Worm (Caenorhabditis elegans) whole organism, L1 larva: ENCODE results near the gene spp-4.
"Not testable (repeated sequence)": the region's sequence is repeated elsewhere in the genome, so short reads cannot be mapped to it uniquely, and the experiment has no call there.

Experiments
- C04F5.9 ChIP-seq: sonication (generic microtip); optimal IDR thresholded peaks from 2 replicates; lab custom pipeline; 2016; ENCODE audit warnings: missing genetic modification characterization, missing compliant biosample characterization
- alr-1 ChIP-seq: fragments of 200-800 bp; sonication (Bioruptor generic); optimal IDR thresholded peaks from 2 replicates; lab custom pipeline; 2018; ENCODE audit warnings: borderline replicate concordance, mild to moderate bottlenecking, missing genetic modification characterization, missing compliant biosample characterization
- blmp-1 ChIP-seq: fragments of 150-350 bp; optimal IDR thresholded peaks from 2 replicates; lab custom pipeline; 2014; ENCODE audit warnings: missing biosample characterization, missing genetic modification characterization
- ceh-8 ChIP-seq: fragments of 200-800 bp; sonication (Bioruptor generic); optimal IDR thresholded peaks from 2 replicates; lab custom pipeline; 2018; ENCODE audit warnings: mild to moderate bottlenecking, missing genetic modification characterization, moderate library complexity, missing compliant biosample characterization
- ceh-90 ChIP-seq: sonication (generic microtip); optimal IDR thresholded peaks from 2 replicates; lab custom pipeline; 2016; ENCODE audit warnings: missing genetic modification characterization, missing compliant biosample characterization
- ces-1 ChIP-seq: fragments of 150-350 bp; optimal IDR thresholded peaks from 2 replicates; lab custom pipeline; 2014; ENCODE audit warnings: missing biosample characterization, missing genetic modification reagents, missing genetic modification characterization
- dsc-1 ChIP-seq: sonication (generic microtip); optimal IDR thresholded peaks from 2 replicates; lab custom pipeline; 2016; ENCODE audit warnings: mild to moderate bottlenecking, missing genetic modification characterization, missing compliant biosample characterization
- efl-1 ChIP-seq, 4 experiments: fragments of 150-350 bp; optimal IDR thresholded peaks in 3 of 4; peaks in 1 of 4; 1 replicate in 1 of 4; 2 replicates in 3 of 4; lab custom pipeline; 2014; ENCODE audit warnings: missing biosample characterization in 2 of 4, missing genetic modification characterization in 2 of 4, missing genetic modification reagents in 2 of 4
- efl-3 ChIP-seq: fragments of 200-800 bp; sonication (Bioruptor generic); optimal IDR thresholded peaks from 2 replicates; lab custom pipeline; 2018; ENCODE audit warnings: mild to moderate bottlenecking, missing genetic modification characterization, missing compliant biosample characterization
- egl-13 ChIP-seq: sonication (generic microtip); optimal IDR thresholded peaks from 2 replicates; lab custom pipeline; 2016; ENCODE audit warnings: missing genotype, missing genetic modification reagents, missing genetic modification characterization, missing compliant biosample characterization
- egl-27 ChIP-seq, 2 experiments: fragments of 150-350 bp in 1 of 2; sonication (generic microtip); optimal IDR thresholded peaks; 3 replicates each; lab custom pipeline; 2017 to 2018; ENCODE audit warnings: missing biosample characterization in 2 of 2, missing genetic modification characterization in 2 of 2, missing genetic modification reagents in 2 of 2
- elt-2 ChIP-seq: sonication (generic microtip); optimal IDR thresholded peaks from 2 replicates; lab custom pipeline; 2016; ENCODE audit warnings: missing genetic modification characterization, mild to moderate bottlenecking, inconsistent platforms, missing compliant biosample characterization, missing genetic modification reagents
- elt-3 ChIP-seq, 6 experiments: fragments of 150-350 bp in 1 of 6; sonication (generic microtip); optimal IDR thresholded peaks; 2 replicates each; lab custom pipeline; 2017 to 2018; ENCODE audit warnings: missing biosample characterization in 6 of 6, missing genetic modification characterization in 6 of 6, inconsistent platforms in 1 of 6
- irx-1 ChIP-seq: sonication (generic microtip); optimal IDR thresholded peaks from 2 replicates; lab custom pipeline; 2016; ENCODE audit warnings: missing genetic modification characterization, missing compliant biosample characterization
- lin-14 ChIP-seq: fragments of 200-800 bp; sonication (Bioruptor generic); optimal IDR thresholded peaks from 2 replicates; lab custom pipeline; 2018; ENCODE audit warnings: mild to moderate bottlenecking, missing genetic modification characterization, moderate library complexity, missing compliant biosample characterization
- lin-35 ChIP-seq, 2 experiments: fragments of 150-350 bp; optimal IDR thresholded peaks; 2 replicates each; lab custom pipeline; 2014; ENCODE audit warnings: missing biosample characterization in 2 of 2, missing genetic modification characterization in 2 of 2, missing genetic modification reagents in 2 of 2
- lin-39 ChIP-seq: fragments of 150-350 bp; optimal IDR thresholded peaks from 2 replicates; lab custom pipeline; 2014; ENCODE audit warnings: missing biosample characterization, missing genetic modification reagents, missing genetic modification characterization
- lsy-2 ChIP-seq, 2 experiments: fragments of 150-350 bp; optimal IDR thresholded peaks; 2 replicates each; lab custom pipeline; 2014; ENCODE audit warnings: missing biosample characterization in 2 of 2, missing genetic modification characterization in 2 of 2
- mab-9 ChIP-seq: fragments of 200-800 bp; sonication (Bioruptor generic); IDR thresholded peaks from 2 replicates; pipeline ENCODE4 v1.3.6; 2022; ENCODE audit warnings: missing genetic modification reagents, missing genetic modification characterization, missing compliant biosample characterization
- mef-2 ChIP-seq: fragments of 150-350 bp; optimal IDR thresholded peaks from 2 replicates; lab custom pipeline; 2014; ENCODE audit warnings: missing biosample characterization, missing genetic modification characterization
- mep-1 ChIP-seq: fragments of 150-350 bp; optimal IDR thresholded peaks from 2 replicates; lab custom pipeline; 2014; ENCODE audit warnings: missing biosample characterization, missing genetic modification characterization
- nhr-20 ChIP-seq: sonication (generic microtip); optimal IDR thresholded peaks from 2 replicates; lab custom pipeline; 2016; ENCODE audit warnings: mild to moderate bottlenecking, missing genetic modification characterization, missing compliant biosample characterization
- nhr-28 ChIP-seq: fragments of 150-350 bp; optimal IDR thresholded peaks from 2 replicates; lab custom pipeline; 2014; ENCODE audit warnings: missing biosample characterization, missing genetic modification characterization
- nhr-47 ChIP-seq: sonication (generic microtip); optimal IDR thresholded peaks from 2 replicates; lab custom pipeline; 2016; ENCODE audit warnings: mild to moderate bottlenecking, missing genetic modification characterization, moderate library complexity, missing compliant biosample characterization
- nhr-71 ChIP-seq: sonication (generic microtip); optimal IDR thresholded peaks from 2 replicates; lab custom pipeline; 2016; ENCODE audit warnings: mild to moderate bottlenecking, missing genetic modification characterization, moderate library complexity, missing compliant biosample characterization
- nhr-77 ChIP-seq: fragments of 150-350 bp; optimal IDR thresholded peaks from 2 replicates; lab custom pipeline; 2014; ENCODE audit warnings: missing biosample characterization, missing genetic modification characterization
- nhr-85 ChIP-seq: sonication (generic microtip); peaks from one replicate; lab custom pipeline; 2016; ENCODE audit warnings: missing genetic modification characterization, inconsistent platforms, missing compliant biosample characterization
- nhr-90 ChIP-seq: sonication (generic microtip); optimal IDR thresholded peaks from 2 replicates; lab custom pipeline; 2016; ENCODE audit warnings: mild to moderate bottlenecking, missing genetic modification characterization, missing compliant biosample characterization; ENCODE audit not compliant: poor library complexity
- pqm-1 ChIP-seq: sonication (generic microtip); optimal IDR thresholded peaks from 3 replicates; lab custom pipeline; 2017; ENCODE audit warnings: missing biosample characterization, missing genetic modification characterization
- rnt-1 ChIP-seq: sonication (generic microtip); optimal IDR thresholded peaks from 2 replicates; lab custom pipeline; 2016; ENCODE audit warnings: mild to moderate bottlenecking, missing genetic modification characterization, moderate library complexity, missing compliant biosample characterization
- skn-1 ChIP-seq: fragments of 150-350 bp; optimal IDR thresholded peaks from 2 replicates; lab custom pipeline; 2014; ENCODE audit warnings: missing biosample characterization, missing genetic modification characterization
- snu-23 ChIP-seq: sonication (generic microtip); optimal IDR thresholded peaks from 2 replicates; lab custom pipeline; 2016; ENCODE audit warnings: missing genetic modification characterization, missing compliant biosample characterization
- sptf-1 ChIP-seq: fragments of 150-350 bp; optimal IDR thresholded peaks from 2 replicates; lab custom pipeline; 2014; ENCODE audit warnings: missing biosample characterization, missing genetic modification characterization
- swsn-7 ChIP-seq: sonication (generic microtip); optimal IDR thresholded peaks from 2 replicates; lab custom pipeline; 2016; ENCODE audit warnings: missing genetic modification characterization, missing compliant biosample characterization
- tbx-2 ChIP-seq: sonication (generic microtip); optimal IDR thresholded peaks from 2 replicates; lab custom pipeline; 2016; ENCODE audit warnings: missing genetic modification characterization, missing compliant biosample characterization
- tlp-1 ChIP-seq: fragments of 150-350 bp; optimal IDR thresholded peaks from 2 replicates; lab custom pipeline; 2014; ENCODE audit warnings: missing biosample characterization, missing genetic modification characterization
- unc-30 ChIP-seq: sonication (generic microtip); optimal IDR thresholded peaks from 2 replicates; lab custom pipeline; 2017; ENCODE audit warnings: missing biosample characterization, missing genetic modification characterization
- unc-86 ChIP-seq: sonication (generic microtip); optimal IDR thresholded peaks from 2 replicates; lab custom pipeline; 2016; ENCODE audit warnings: missing genetic modification characterization, missing compliant biosample characterization
- zag-1 ChIP-seq: fragments of 150-350 bp; optimal IDR thresholded peaks from 2 replicates; lab custom pipeline; 2014; ENCODE audit warnings: missing biosample characterization, missing genetic modification characterization
- ztf-4 ChIP-seq: fragments of 150-350 bp; optimal IDR thresholded peaks from 2 replicates; lab custom pipeline; 2014; ENCODE audit warnings: missing biosample characterization, missing genetic modification characterization

spp-4 gene

ce11 chrX:7318639-7319038 is at the start of gene spp-4:
spp-4 (minus strand) TSS chrX:7318756.
- TF ChIP-seq mef-2 (tag; lab: Kevin White, UChicago) = no peak
- TF ChIP-seq lin-35 (GFP tag; optimal IDR thresholded peaks at IDR 0.05; lab: Kevin White, UChicago) = no peak
- no peak for TF ChIP-seq pqm-1 (tag; lab: Kevin White, UChicago)
- no peak for TF ChIP-seq nhr-20 (tag; lab: Kevin White, UChicago)
- peak; percentile 72 for TF ChIP-seq elt-2
- TF ChIP-seq irx-1 (tag; lab: Kevin White, UChicago) = no peak
- TF ChIP-seq, all 84 proteins: peak for 1

DNA sequence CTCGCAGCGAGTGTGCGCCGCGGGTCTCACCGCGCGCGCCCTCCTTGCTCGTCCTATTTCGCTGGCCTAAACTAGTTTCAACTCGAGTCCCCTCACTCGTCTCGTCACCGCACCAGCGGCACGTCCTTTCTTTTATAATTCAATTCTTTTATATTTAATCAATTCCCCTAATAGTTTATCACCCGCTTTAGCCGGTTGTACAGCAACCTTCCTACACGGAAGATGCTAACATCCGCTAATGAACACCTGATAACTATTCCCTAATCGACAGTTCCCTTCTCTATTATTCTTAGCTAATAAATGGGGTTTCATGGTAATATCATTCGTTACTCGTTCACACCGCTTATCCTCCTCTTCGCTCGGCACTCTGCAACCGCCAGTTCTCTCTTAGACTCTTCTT is 46.7 kb upstream of the spp-4 start, which contains the start of gene C56G3.2:
Gene C56G3.2, plus strand, starts transcription at position 301 of the 400 bp plus-strand sequence.
- not testable (repeated sequence) for TF ChIP-seq ztf-4 (tag; lab: Kevin White, UChicago); tbx-2 (tag; lab: Kevin White, UChicago); mep-1

ce11 chrX:7343747-7344146 is 25.2 kb upstream of the spp-4 start, which contains the start of gene C07D8.5:
C07D8.5 (plus strand) TSS chrX:7344047.
- TF ChIP-seq sptf-1 (tag; lab: Kevin White, UChicago) = no peak
- no peak for TF ChIP-seq rnt-1
- TF ChIP-seq lsy-2 (tag; optimal IDR thresholded peaks at IDR 0.05; lab: Kevin White, UChicago) = no peak
- TF ChIP-seq nhr-85 (tag; lab: Kevin White, UChicago) = no peak
- no peak for TF ChIP-seq unc-86 (tag; lab: Kevin White, UChicago)
- no peak for TF ChIP-seq swsn-7 (tag; lab: Kevin White, UChicago)
- no peak for TF ChIP-seq alr-1 (tag; lab: Kevin White, UChicago)
- no peak for TF ChIP-seq mep-1

DNA sequence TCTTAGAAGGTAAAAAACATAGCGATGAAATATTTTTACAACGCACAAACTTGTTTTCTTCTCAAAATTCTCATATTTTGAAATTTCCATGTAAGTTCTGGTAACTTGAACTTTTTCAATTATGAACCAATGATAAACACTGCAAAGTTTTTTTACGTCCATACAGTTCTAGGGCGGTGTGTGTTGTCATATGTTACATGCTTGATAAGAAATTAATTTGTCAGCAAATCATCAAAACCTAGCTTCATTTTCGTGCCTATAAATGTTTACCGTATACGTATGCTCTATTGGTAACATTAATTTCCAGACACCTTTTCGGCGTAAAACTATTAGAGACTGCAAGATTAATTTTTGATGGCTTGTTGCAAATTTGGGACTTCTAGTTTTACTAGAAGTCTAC is 24.7 kb upstream of the spp-4 start:
- TF ChIP-seq elt-2 = peak; percentile 21
- no peak for TF ChIP-seq dsc-1
- TF ChIP-seq, all 84 proteins: peak for 1

DNA sequence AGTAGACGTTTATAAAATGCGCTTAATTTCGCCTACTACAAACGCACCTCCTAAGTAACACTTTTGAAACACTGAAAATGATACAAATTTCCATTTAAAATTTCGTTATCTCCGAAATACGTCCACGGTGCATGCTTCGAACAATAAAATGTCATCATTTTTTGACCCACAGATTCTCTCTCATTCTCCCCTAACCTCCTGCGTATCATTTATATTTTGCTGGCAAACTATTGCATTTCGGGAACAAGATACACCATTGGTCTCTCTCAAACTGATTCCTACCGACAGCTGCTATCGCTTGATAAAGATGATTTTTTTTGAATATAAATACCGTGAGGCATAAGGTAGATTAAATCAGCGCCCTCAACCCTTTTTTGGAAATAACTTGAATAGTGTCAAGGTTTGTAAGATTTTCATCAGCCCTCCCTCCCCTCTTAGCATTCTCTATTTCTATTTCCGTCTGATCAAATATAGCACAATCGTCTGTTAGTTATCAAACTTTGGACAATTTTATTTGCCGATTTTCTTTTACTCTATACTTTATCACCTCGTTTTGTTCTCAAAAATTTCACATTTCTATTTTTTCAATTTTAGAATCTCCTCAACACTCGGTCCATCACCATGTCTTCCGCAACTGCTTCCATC is 22.5 kb upstream of the spp-4 start, which contains the start of gene C07D8.6:
Gene C07D8.6, plus strand, starts transcription at position 595 of the 645 bp plus-strand sequence.
- TF ChIP-seq alr-1 (tag; lab: Kevin White, UChicago) (no peak), snu-23 (GFP tag; lab: Kevin White, UChicago) (peak; percentile 8), nhr-90 (tag; lab: Kevin White, UChicago) (peak; percentile 45), unc-86 (tag; lab: Kevin White, UChicago) (no peak), lin-39 (tag; lab: Kevin White, UChicago) (no peak), egl-27 (tag; optimal IDR thresholded peaks at IDR 0.05; lab: Kevin White, UChicago) (no peak), unc-30 (no peak), ces-1 (GFP tag; lab: Kevin White, UChicago) (no peak), lin-35 (GFP tag; optimal IDR thresholded peaks at IDR 0.05; lab: Kevin White, UChicago) (peak in 1 of 2 experiments; percentile 40), tlp-1 (tag; lab: Kevin White, UChicago) (no peak), lin-14 (peak; percentile 56), nhr-77 (tag; lab: Kevin White, UChicago) (peak; percentile 12), pqm-1 (tag; lab: Kevin White, UChicago) (no peak), nhr-47 (tag; lab: Kevin White, UChicago) (no peak), ceh-90 (no peak), ceh-8 (GFP tag; lab: Kevin White, UChicago) (no peak), elt-2 (peak; percentile 91), elt-3 (tag; optimal IDR thresholded peaks at IDR 0.05; lab: Kevin White, UChicago) (peak in 2 of 6 experiments; percentile 3 to 24), blmp-1 (tag; lab: Kevin White, UChicago) (peak; percentile 35), mab-9 (GFP tag; lab: Robert Waterston, UW) (no peak), nhr-71 (peak; percentile 49), nhr-28 (no peak), skn-1 (tag; lab: Kevin White, UChicago) (peak; percentile 79), swsn-7 (tag; lab: Kevin White, UChicago) (no peak), zag-1 (no peak), nhr-20 (tag; lab: Kevin White, UChicago) (peak; percentile 48), efl-1 (optimal IDR thresholded peaks at IDR 0.05; lab: Kevin White, UChicago) (no peak), efl-1 (GFP tag; optimal IDR thresholded peaks at IDR 0.05 in 1 of 2; lab: Kevin White, UChicago) (peak in 1 of 2 experiments; percentile 45), nhr-85 (tag; lab: Kevin White, UChicago) (peak; percentile 65), egl-13 (tag; lab: Kevin White, UChicago) (no peak), C04F5.9 (no peak), efl-3 (GFP tag; lab: Kevin White, UChicago) (no peak)
- TF ChIP-seq, all 84 proteins: peak for 13
